ENCODE assay signal across 4 worm cellular contexts in genomic region chrII:8920315-8920714, ce11.
TF ChIP-seq lines count a peak whose summit lies in the region.

No protein-coding gene starts in this region.

TF ChIP-seq in whole organism, L1 larva, 84 proteins besides CTCF, POLR2A, EP300 and RAD21:
- TF ChIP-seq fos-1 (tag; optimal IDR thresholded peaks at IDR 0.05; lab: Kevin White, UChicago): peak; percentile 48
- TF ChIP-seq elt-2 (tag; optimal IDR thresholded peaks at IDR 0.05; lab: Kevin White, UChicago): no peak
- peak; percentile 31 for TF ChIP-seq lin-14 (GFP tag; optimal IDR thresholded peaks at IDR 0.05; lab: Kevin White, UChicago)
- peak; percentile 26 for TF ChIP-seq skn-1 (tag; optimal IDR thresholded peaks at IDR 0.05; lab: Kevin White, UChicago)

TF ChIP-seq in whole organism, L2 larva, 48 proteins besides CTCF, POLR2A, EP300 and RAD21:
- TF ChIP-seq fos-1 (tag; optimal IDR thresholded peaks at IDR 0.05; lab: Kevin White, UChicago): peak; percentile 72
- no peak for TF ChIP-seq nhr-237 (tag; optimal IDR thresholded peaks at IDR 0.05; lab: Kevin White, UChicago)

TF ChIP-seq in whole organism, L3 larva, 47 proteins besides CTCF, POLR2A, EP300 and RAD21:
- TF ChIP-seq ztf-11 (tag; optimal IDR thresholded peaks at IDR 0.05; lab: Kevin White, UChicago) (no peak), pha-4 (tag; optimal IDR thresholded peaks at IDR 0.05; lab: Kevin White, UChicago) (peak; percentile 27)

TF ChIP-seq in whole organism, young adult, 124 proteins besides CTCF, POLR2A, EP300 and RAD21:
- TF ChIP-seq hmg-20 (GFP tag; IDR thresholded peaks at IDR 0.05; lab: Robert Waterston, UW): no peak
- TF ChIP-seq cebp-1 (GFP tag; IDR thresholded peaks at IDR 0.05; lab: Robert Waterston, UW): no peak
- peak; percentile 75 for TF ChIP-seq cebp-1 (tag; optimal IDR thresholded peaks at IDR 0.05; lab: Kevin White, UChicago)
